Worm (Caenorhabditis elegans): ENCODE results near the gene T05A8.6.

ce11 chrII:2787031-2787512, 47.6 kb upstream of the T05A8.6 start, which contains the start of the genes F08D12.12 and srpa-72:
- TF ChIP-seq him-1 (tag; optimal IDR thresholded peaks at IDR 0.05): no peak
- no peak for TF ChIP-seq dao-5 (tag; optimal IDR thresholded peaks at IDR 0.05)
- no peak for TF ChIP-seq W03F9.2 (tag; optimal IDR thresholded peaks at IDR 0.05)
